Fruit fly (Drosophila melanogaster) whole organism, embryonic: Measurements from ENCODE around the gene pr.
A peak's percentile ranks its signal among the peaks of the same experiment; 100 is the strongest.

Source experiments
- Abd-B ChIP-seq: fragments of 200-800 bp; sonication (Bioruptor generic); optimal IDR thresholded peaks from 2 replicates; lab custom pipeline; 2018; ENCODE audit warnings: missing biosample characterization, mild to moderate bottlenecking, missing genetic modification characterization, moderate library complexity
- B-H2 ChIP-seq: fragments of 200-800 bp; sonication (Bioruptor generic); optimal IDR thresholded peaks from 2 replicates; lab custom pipeline; 2018; ENCODE audit warnings: missing biosample characterization, mild to moderate bottlenecking, missing genetic modification characterization
- Blimp-1 ChIP-seq: fragments of 200-800 bp; sonication (Bioruptor generic); optimal IDR thresholded peaks from 3 replicates; lab custom pipeline; 2018; ENCODE audit warnings: missing biosample characterization, missing genetic modification characterization, mild to moderate bottlenecking, moderate library complexity, missing genetic modification reagents
- CG1024 ChIP-seq: fragments of 200-800 bp; sonication (Bioruptor generic); IDR thresholded peaks from 2 replicates; pipeline ENCODE4 v1.3.6; 2022; ENCODE audit warnings: missing biosample characterization, missing genetic modification characterization
- CG10267 ChIP-seq: fragments of 200-800 bp; sonication (Bioruptor generic); optimal IDR thresholded peaks from 2 replicates; lab custom pipeline; 2018; ENCODE audit warnings: missing biosample characterization, mild to moderate bottlenecking, missing genetic modification characterization, moderate library complexity
- CG10654 ChIP-seq: fragments of 200-800 bp; sonication (Bioruptor generic); optimal IDR thresholded peaks from 2 replicates; lab custom pipeline; 2016; ENCODE audit warnings: missing biosample characterization, missing genetic modification characterization
- CG11085 ChIP-seq: fragments of 200-800 bp; sonication (Bioruptor generic); IDR thresholded peaks from 2 replicates; pipeline ENCODE4 v1.3.6; 2022; ENCODE audit warnings: missing biosample characterization, missing genetic modification characterization
- CG11695 ChIP-seq: fragments of 200-800 bp; sonication (Bioruptor generic); IDR thresholded peaks from 3 replicates; pipeline ENCODE4 v1.3.6; 2022; ENCODE audit warnings: missing biosample characterization, missing genetic modification characterization
- CG14050 ChIP-seq: fragments of 200-800 bp; sonication (Bioruptor generic); IDR thresholded peaks from 3 replicates; pipeline ENCODE4 v1.3.6; 2022; ENCODE audit warnings: missing biosample characterization, missing genetic modification characterization
- CG14441 ChIP-seq: fragments of 200-800 bp; sonication (Bioruptor generic); IDR thresholded peaks from 2 replicates; pipeline ENCODE4 v1.3.6; 2022; ENCODE audit warnings: missing biosample characterization, missing genetic modification characterization
- CG16779 ChIP-seq: fragments of 200-800 bp; sonication (Bioruptor generic); IDR thresholded peaks from 2 replicates; pipeline ENCODE4 v1.3.6; 2022; ENCODE audit warnings: missing biosample characterization, missing genetic modification characterization
- CG16815 ChIP-seq: fragments of 200-800 bp; sonication (Bioruptor generic); optimal IDR thresholded peaks from 3 replicates; lab custom pipeline; 2017; ENCODE audit warnings: missing biosample characterization, mild to moderate bottlenecking, missing genetic modification characterization
- CG16863 ChIP-seq: fragments of 200-800 bp; sonication (Bioruptor generic); optimal IDR thresholded peaks from 3 replicates; lab custom pipeline; 2016; ENCODE audit warnings: missing biosample characterization, missing genetic modification characterization
- CG17186 ChIP-seq: fragments of 200-800 bp; sonication (Bioruptor generic); optimal IDR thresholded peaks from 3 replicates; lab custom pipeline; 2017; ENCODE audit warnings: missing biosample characterization, missing genetic modification reagents, missing genetic modification characterization
- CG30020 ChIP-seq: fragments of 200-800 bp; optimal IDR thresholded peaks from 2 replicates; lab custom pipeline; 2019; ENCODE audit warnings: missing biosample characterization, mild to moderate bottlenecking, missing genetic modification characterization, moderate library complexity
- CG30403 ChIP-seq: fragments of 200-800 bp; sonication (Bioruptor generic); optimal IDR thresholded peaks from 3 replicates; lab custom pipeline; 2016; ENCODE audit warnings: missing biosample characterization, missing genetic modification characterization
- CG31365 ChIP-seq: fragments of 200-800 bp; sonication (Bioruptor generic); optimal IDR thresholded peaks from 2 replicates; lab custom pipeline; 2018; ENCODE audit warnings: missing biosample characterization, mild to moderate bottlenecking, missing genetic modification characterization
- CG31388 ChIP-seq: fragments of 200-800 bp; sonication (Bioruptor generic); optimal IDR thresholded peaks from 2 replicates; lab custom pipeline; 2016; ENCODE audit warnings: missing biosample characterization, missing genetic modification characterization
- CG32772 ChIP-seq: fragments of 200-800 bp; sonication (Bioruptor generic); IDR thresholded peaks from 2 replicates; pipeline ENCODE4 v1.3.6; 2022; ENCODE audit warnings: missing biosample characterization, missing genetic modification characterization
- CG34422 ChIP-seq: fragments of 200-800 bp; sonication (Bioruptor generic); IDR thresholded peaks from 3 replicates; pipeline ENCODE4 v1.3.6; 2022; ENCODE audit warnings: missing biosample characterization, missing genetic modification characterization
- CG4854 ChIP-seq: fragments of 200-800 bp; sonication (Bioruptor generic); optimal IDR thresholded peaks from 2 replicates; lab custom pipeline; 2016; ENCODE audit warnings: missing biosample characterization, missing genetic modification characterization, inconsistent platforms
- CG6175 ChIP-seq: fragments of 200-800 bp; sonication (Bioruptor generic); IDR thresholded peaks from 3 replicates; pipeline ENCODE4 v1.3.6; 2022; ENCODE audit warnings: missing biosample characterization, missing genetic modification characterization
- CG6683 ChIP-seq: fragments of 200-800 bp; sonication (Bioruptor generic); optimal IDR thresholded peaks from 2 replicates; lab custom pipeline; 2017; ENCODE audit warnings: missing biosample characterization, mild to moderate bottlenecking, missing genetic modification characterization, missing genetic modification reagents
- CG8388 ChIP-seq: fragments of 200-800 bp; sonication (Bioruptor generic); optimal IDR thresholded peaks from 2 replicates; lab custom pipeline; 2019; ENCODE audit warnings: missing biosample characterization, mild to moderate bottlenecking, missing genetic modification characterization, moderate library complexity
- CkIIα-i1 ChIP-seq: fragments of 200-800 bp; sonication (Bioruptor generic); IDR thresholded peaks from 2 replicates; pipeline ENCODE4 v1.3.6; 2022; ENCODE audit warnings: missing biosample characterization, missing genetic modification characterization
- CrebB ChIP-seq: fragments of 200-800 bp; sonication (Bioruptor generic); optimal IDR thresholded peaks from 3 replicates; lab custom pipeline; 2018; ENCODE audit warnings: missing biosample characterization, mild to moderate bottlenecking, missing genetic modification characterization
- GATAe ChIP-seq: fragments of 200-800 bp; sonication (Bioruptor generic); conservative IDR thresholded peaks from 2 replicates; pipeline ENCODE4 v1.3.6; 2022; ENCODE audit warnings: missing biosample characterization, missing genetic modification characterization
- Hand ChIP-seq: fragments of 200-800 bp; sonication (Bioruptor generic); optimal IDR thresholded peaks from 2 replicates; lab custom pipeline; 2017; ENCODE audit warnings: mild to moderate bottlenecking, missing biosample characterization, missing genetic modification reagents, missing genetic modification characterization
- HmgZ ChIP-seq: fragments of 200-800 bp; sonication (Bioruptor generic); optimal IDR thresholded peaks from 2 replicates; lab custom pipeline; 2018; ENCODE audit warnings: missing biosample characterization, mild to moderate bottlenecking, missing genetic modification characterization
- Lim3 ChIP-seq: fragments of 200-800 bp; sonication (Bioruptor generic); IDR thresholded peaks from 2 replicates; pipeline ENCODE4 v1.3.6; 2022; ENCODE audit warnings: missing biosample characterization, missing genetic modification characterization
- NC2α ChIP-seq: fragments of 200-800 bp; sonication (Bioruptor generic); optimal IDR thresholded peaks from 2 replicates; lab custom pipeline; 2016; ENCODE audit warnings: missing biosample characterization, missing genetic modification characterization
- Scr ChIP-seq: fragments of 200-800 bp; sonication (Bioruptor generic); IDR thresholded peaks from 2 replicates; pipeline ENCODE4 v1.3.6; 2022; ENCODE audit warnings: missing biosample characterization, missing genetic modification characterization; ENCODE audit not compliant: partially characterized antibody
- Usf ChIP-seq: fragments of 200-800 bp; sonication (Bioruptor generic); optimal IDR thresholded peaks from 2 replicates; lab custom pipeline; 2017; ENCODE audit warnings: missing genotype, missing biosample characterization, missing genetic modification characterization
- cato ChIP-seq: fragments of 200-800 bp; sonication (Bioruptor generic); optimal IDR thresholded peaks from 2 replicates; lab custom pipeline; 2016; ENCODE audit warnings: missing biosample characterization, missing genetic modification characterization, borderline replicate concordance
- disco-r ChIP-seq: fragments of 200-800 bp; sonication (Bioruptor generic); optimal IDR thresholded peaks from 2 replicates; lab custom pipeline; 2016; ENCODE audit warnings: missing biosample characterization, missing genetic modification characterization
- fd96Cb ChIP-seq: fragments of 200-800 bp; sonication (Bioruptor generic); optimal IDR thresholded peaks from 2 replicates; lab custom pipeline; 2018; ENCODE audit warnings: missing biosample characterization, mild to moderate bottlenecking, missing genetic modification characterization, moderate library complexity
- ftz-f1 ChIP-seq: fragments of 200-800 bp; sonication (Bioruptor generic); optimal IDR thresholded peaks from 2 replicates; lab custom pipeline; 2016; ENCODE audit warnings: missing biosample characterization, missing genetic modification characterization
- gem ChIP-seq: fragments of 200-800 bp; sonication (Bioruptor generic); optimal IDR thresholded peaks from 2 replicates; lab custom pipeline; 2019; ENCODE audit warnings: missing biosample characterization, mild to moderate bottlenecking, missing genetic modification characterization, moderate library complexity
- gro ChIP-seq: fragments of 200-800 bp; sonication (Bioruptor generic); optimal IDR thresholded peaks from 2 replicates; lab custom pipeline; 2016; ENCODE audit warnings: missing biosample characterization, missing genetic modification characterization
- gsb-n ChIP-seq: fragments of 200-800 bp; sonication (Bioruptor generic); optimal IDR thresholded peaks from 3 replicates; lab custom pipeline; 2018; ENCODE audit warnings: missing biosample characterization, mild to moderate bottlenecking, missing genetic modification characterization
- jigr1 ChIP-seq: fragments of 200-800 bp; sonication (Bioruptor generic); IDR thresholded peaks from 3 replicates; pipeline ENCODE4 v1.3.6; 2022; ENCODE audit warnings: missing biosample characterization, missing genetic modification characterization
- mam ChIP-seq: fragments of 200-800 bp; sonication (Bioruptor generic); optimal IDR thresholded peaks from 3 replicates; lab custom pipeline; 2016; ENCODE audit warnings: missing biosample characterization, missing genetic modification characterization
- oc ChIP-seq: fragments of 200-800 bp; sonication (Bioruptor generic); optimal IDR thresholded peaks from 2 replicates; lab custom pipeline; 2018; ENCODE audit warnings: missing biosample characterization, mild to moderate bottlenecking, missing genetic modification characterization, moderate library complexity
- onecut ChIP-seq: fragments of 200-800 bp; sonication (Bioruptor generic); IDR thresholded peaks from 2 replicates; pipeline ENCODE4 v1.3.6; 2022; ENCODE audit warnings: missing biosample characterization, missing genetic modification characterization
- pho ChIP-seq: fragments of 200-800 bp; sonication (Bioruptor generic); optimal IDR thresholded peaks from 2 replicates; lab custom pipeline; 2016; ENCODE audit warnings: missing biosample characterization, missing genetic modification characterization
- phol ChIP-seq: fragments of 200-800 bp; sonication (Bioruptor generic); optimal IDR thresholded peaks from 3 replicates; lab custom pipeline; 2018; ENCODE audit warnings: missing biosample characterization, mild to moderate bottlenecking, missing genetic modification characterization, moderate library complexity
- schlank ChIP-seq: fragments of 200-800 bp; sonication (Bioruptor generic); optimal IDR thresholded peaks from 2 replicates; lab custom pipeline; 2018; ENCODE audit warnings: missing biosample characterization, mild to moderate bottlenecking, missing genetic modification characterization
- sens-2 ChIP-seq: fragments of 200-800 bp; sonication (Bioruptor generic); IDR thresholded peaks from 2 replicates; pipeline ENCODE4 v1.3.6; 2022; ENCODE audit warnings: missing biosample characterization, missing genetic modification characterization
- stwl ChIP-seq: fragments of 200-800 bp; sonication (Bioruptor generic); optimal IDR thresholded peaks from 3 replicates; lab custom pipeline; 2018; ENCODE audit warnings: missing biosample characterization, mild to moderate bottlenecking, missing genetic modification characterization, moderate library complexity
- twi ChIP-seq: fragments of 200-800 bp; optimal IDR thresholded peaks from 2 replicates; lab custom pipeline; 2019; ENCODE audit warnings: missing biosample characterization, mild to moderate bottlenecking, missing genetic modification characterization, moderate library complexity

pr gene

DNA sequence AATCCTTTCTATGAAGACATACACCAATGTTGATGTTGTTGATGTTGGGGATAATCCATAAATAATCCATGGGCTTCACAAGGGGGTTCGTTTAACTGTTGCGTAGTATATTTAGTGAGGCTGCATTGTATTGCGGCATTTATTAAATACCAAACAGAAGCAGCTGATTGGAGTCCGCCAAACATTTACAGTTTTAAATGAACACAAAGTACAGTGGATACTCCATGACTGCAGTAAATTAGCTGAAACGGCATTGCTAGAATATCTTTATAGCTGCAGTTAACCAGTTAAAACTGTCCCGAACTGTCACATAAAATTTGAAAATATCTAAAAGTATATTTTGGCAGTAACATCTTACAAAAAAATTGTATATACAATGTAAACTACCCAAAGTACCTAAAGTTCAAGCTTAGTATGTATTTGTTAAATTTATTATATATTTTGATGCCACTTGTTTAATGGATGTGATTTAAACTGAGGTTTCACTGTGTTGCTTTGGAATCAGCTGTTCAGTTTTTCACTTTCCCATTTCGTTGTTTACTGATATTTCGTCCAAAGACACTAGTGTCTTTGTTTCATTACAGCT lies 15.9 kb upstream of the pr start, which contains the start of the genes CG10747 and Pyroxd1 (continued):
- TF ChIP-seq Scr: peak; percentile 25; the same call in 1 of the 2 replicates
- TF ChIP-seq CG16863 (GFP tag; lab: Kevin White, UChicago): peak; percentile 93
- TF ChIP-seq CG31388 (GFP tag; lab: Kevin White, UChicago): peak; percentile 93
- TF ChIP-seq disco-r: peak; percentile 91
- TF ChIP-seq CG11695 (GFP tag; lab: Robert Waterston, UW): peak; percentile 95
- TF ChIP-seq sens-2 (GFP tag; lab: Robert Waterston, UW): peak; percentile 81
- TF ChIP-seq B-H2: peak; percentile 98
- peak; percentile 54; the same call in 1 of the 2 replicates for TF ChIP-seq CG1024 (GFP tag; lab: Robert Waterston, UW)
- TF ChIP-seq Abd-B: peak; percentile 98
- peak; percentile 88 for TF ChIP-seq CG6175 (GFP tag; lab: Robert Waterston, UW)
- peak; percentile 93 for TF ChIP-seq oc (tag; lab: Kevin White, UChicago)
- peak; percentile 98 for TF ChIP-seq CG16815 (GFP tag; lab: Kevin White, UChicago)
- TF ChIP-seq CG32772 (GFP tag; lab: Robert Waterston, UW): peak; percentile 93
- peak; percentile 93 for TF ChIP-seq jigr1 (GFP tag; lab: Robert Waterston, UW)
- peak; percentile 93 for TF ChIP-seq CG14050 (GFP tag; lab: Robert Waterston, UW)
- TF ChIP-seq ftz-f1 (GFP tag; lab: Kevin White, UChicago): peak; percentile 64
- peak; percentile 93 for TF ChIP-seq CG34422 (GFP tag; lab: Robert Waterston, UW)
- peak; percentile 63 for TF ChIP-seq CG17186 (GFP tag; lab: Kevin White, UChicago)
- peak; percentile 85 for TF ChIP-seq CG31365 (tag; lab: Kevin White, UChicago)
- peak; percentile 95 for TF ChIP-seq gro
- TF ChIP-seq cato (GFP tag; lab: Kevin White, UChicago): peak; percentile 96
- peak; percentile 97 for TF ChIP-seq pho (GFP tag; lab: Kevin White, UChicago)
- TF ChIP-seq CG10267 (tag; lab: Kevin White, UChicago): peak; percentile 89
- peak; percentile 46; the same call in 1 of the 2 replicates for TF ChIP-seq CkIIα-i1 (GFP tag; lab: Robert Waterston, UW)
- peak; percentile 95 for TF ChIP-seq CG10654 (GFP tag; lab: Kevin White, UChicago)
- peak; percentile 94 for TF ChIP-seq gsb-n
- peak; percentile 82 for TF ChIP-seq NC2α (GFP tag; lab: Kevin White, UChicago)
- TF ChIP-seq CG6683 (GFP tag; lab: Kevin White, UChicago): peak; percentile 89
- TF ChIP-seq Usf (GFP tag; lab: Kevin White, UChicago): peak; percentile 96
- TF ChIP-seq CG30403 (GFP tag; lab: Kevin White, UChicago): peak; percentile 99
- TF ChIP-seq HmgZ (tag; lab: Kevin White, UChicago): peak; percentile 98
- TF ChIP-seq CG16779 (GFP tag; lab: Robert Waterston, UW): peak; percentile 67; the same call in 1 of the 2 replicates
- TF ChIP-seq gem (tag; lab: Kevin White, UChicago): peak; percentile 98
- peak; percentile 94 for TF ChIP-seq schlank (tag; lab: Kevin White, UChicago)
- TF ChIP-seq CrebB (tag; lab: Kevin White, UChicago): peak; percentile 95
- TF ChIP-seq phol (tag; lab: Kevin White, UChicago): peak; percentile 96
- TF ChIP-seq fd96Cb (tag; lab: Kevin White, UChicago): peak; percentile 96
- TF ChIP-seq GATAe (GFP tag; lab: Robert Waterston, UW): peak; percentile 74; the same call in 1 of the 2 replicates
- TF ChIP-seq CG8388 (GFP tag; lab: Kevin White, UChicago): peak; percentile 95
- TF ChIP-seq mam (GFP tag; lab: Kevin White, UChicago): peak; percentile 97
- peak; percentile 93 for TF ChIP-seq Blimp-1 (GFP tag; lab: Kevin White, UChicago)
- TF ChIP-seq stwl (tag; lab: Kevin White, UChicago): peak; percentile 45
- peak; percentile 94 for TF ChIP-seq twi
- peak; percentile 85 for TF ChIP-seq Lim3 (GFP tag; lab: Robert Waterston, UW)
- TF ChIP-seq CG30020 (tag; lab: Kevin White, UChicago): peak; percentile 85
- TF ChIP-seq CG4854 (GFP tag; lab: Kevin White, UChicago): peak; percentile 94
- peak; percentile 89 for TF ChIP-seq CG11085 (GFP tag; lab: Robert Waterston, UW)
- TF ChIP-seq onecut (GFP tag; lab: Robert Waterston, UW): peak; percentile 86
- TF ChIP-seq CG14441 (GFP tag; lab: Robert Waterston, UW): peak; percentile 95
- TF ChIP-seq Hand: peak; percentile 94
